Worm (Caenorhabditis elegans) whole organism, midembryonic: ENCODE measurements around the gene sec-6.

ENCODE experiments used
- T22C8.4 ChIP-seq: fragments of 200-800 bp; sonication (Bioruptor generic); IDR thresholded peaks from 2 replicates; pipeline ENCODE4 v1.3.6; 2022; ENCODE audit warnings: missing genetic modification characterization, missing compliant biosample characterization
- flt-1 ChIP-seq: fragments of 200-800 bp; sonication (Bioruptor generic); IDR thresholded peaks from 2 replicates; pipeline ENCODE4 v1.3.6; 2022; ENCODE audit warnings: missing genetic modification characterization, missing compliant biosample characterization
- ref-1 ChIP-seq: fragments of 200-800 bp; sonication (Bioruptor generic); conservative IDR thresholded peaks from 2 replicates; pipeline ENCODE4 v1.3.6; 2022; ENCODE audit warnings: missing genetic modification reagents, missing genetic modification characterization, missing compliant biosample characterization
- tab-1 ChIP-seq: fragments of 200-800 bp; sonication (Bioruptor generic); IDR thresholded peaks from 2 replicates; pipeline ENCODE4 v1.3.6; 2022; ENCODE audit warnings: missing genetic modification characterization, missing compliant biosample characterization
- ztf-29 ChIP-seq: fragments of 200-800 bp; sonication (Bioruptor generic); IDR thresholded peaks from 2 replicates; pipeline ENCODE4 v1.3.6; 2022; ENCODE audit warnings: missing genetic modification reagents, missing genetic modification characterization, missing compliant biosample characterization

DNA sequence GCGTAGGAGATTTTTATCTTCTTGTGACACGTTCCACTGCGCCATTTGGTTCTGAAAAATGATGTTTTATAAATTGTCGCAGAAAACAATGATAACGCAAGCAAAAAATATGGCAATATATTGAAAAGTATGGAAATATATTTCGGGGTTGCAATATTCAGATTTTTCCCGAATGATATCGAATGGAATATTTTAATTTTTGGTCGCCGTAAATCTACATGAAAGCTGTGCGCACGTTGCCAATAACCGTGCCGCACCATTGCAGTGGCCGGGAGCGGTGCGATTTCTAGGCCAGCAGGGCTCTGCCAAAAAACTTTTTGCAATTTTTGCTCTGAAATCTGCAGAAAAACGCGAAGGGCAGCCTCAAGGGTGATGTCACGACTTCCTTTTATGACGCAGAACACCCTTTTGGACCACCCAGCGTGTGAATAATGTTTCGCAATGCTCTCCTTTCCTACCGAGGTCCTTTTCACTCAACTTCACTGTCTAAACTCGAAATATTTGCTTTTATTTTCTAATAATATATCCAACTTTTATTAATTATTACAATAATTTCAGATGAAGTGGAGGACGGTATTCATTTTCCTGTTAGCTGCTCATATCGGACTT lies 1.1 kb upstream of the sec-6 start, which contains the start of the genes F09E5.11 and bmy-1:
- TF ChIP-seq flt-1 (peak; percentile 81), tab-1 (GFP tag; lab: Robert Waterston, UW) (no peak), ref-1 (GFP tag; lab: Robert Waterston, UW) (no peak), T22C8.4 (no peak; the same call in 1 of the 2 replicates), ztf-29 (GFP tag; lab: Robert Waterston, UW) (no peak)
